Comparison of ENCODE assay signal across 3 worm cellular contexts in the genomic region with DNA sequence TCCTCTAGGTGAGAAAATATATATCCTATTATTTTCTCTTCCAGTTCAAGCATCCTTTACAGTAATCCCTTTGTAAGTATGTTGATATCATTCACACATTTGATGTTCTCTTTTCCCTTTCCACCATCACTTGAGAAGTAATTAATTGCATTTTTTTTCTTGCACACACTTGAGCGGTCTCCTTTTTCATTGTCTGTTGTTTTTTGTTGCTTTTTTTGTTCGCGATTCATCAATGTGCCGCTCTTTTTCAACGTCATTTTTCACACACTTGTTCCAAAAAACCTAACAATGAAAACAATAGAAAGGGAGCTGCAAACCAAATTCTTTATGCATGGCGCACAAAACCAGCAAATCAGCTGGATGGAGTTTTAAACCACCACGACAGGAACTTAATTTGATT.
A peak's percentile ranks its signal among the peaks of the same experiment; 100 is the strongest.
TF ChIP-seq lines count a peak whose summit lies in the region.

A gene (plus strand): TSS at position 301 of the 400 bp plus-strand sequence.

TF ChIP-seq in whole organism, L2 larva, 48 proteins besides CTCF, POLR2A, EP300 and RAD21:
- TF ChIP-seq unc-55 (GFP tag; optimal IDR thresholded peaks at IDR 0.05; lab: Kevin White, UChicago) (peak; percentile 60), nhr-6 (tag; optimal IDR thresholded peaks at IDR 0.05; lab: Kevin White, UChicago) (no peak)

TF ChIP-seq in whole organism, mixed stage, embryonic, 35 proteins besides CTCF, POLR2A, EP300 and RAD21:
- peak; percentile 24 for TF ChIP-seq ces-1 (GFP tag; optimal IDR thresholded peaks at IDR 0.05; lab: Kevin White, UChicago)
- TF ChIP-seq sptf-1 (tag; optimal IDR thresholded peaks at IDR 0.05; lab: Kevin White, UChicago) = no peak

TF ChIP-seq in whole organism, young adult, 124 proteins besides CTCF, POLR2A, EP300 and RAD21:
- TF ChIP-seq bed-1 (GFP tag; IDR thresholded peaks at IDR 0.05; lab: Robert Waterston, UW) (no peak), dpl-1 (GFP tag; optimal IDR thresholded peaks at IDR 0.05; lab: Kevin White, UChicago) (no peak), ceh-27 (GFP tag; optimal IDR thresholded peaks at IDR 0.05; lab: Kevin White, UChicago) (peak; percentile 35)
